Fruit fly (Drosophila melanogaster): ENCODE results near the gene Fum2.

dm6 chrX:6631885-6632284, 49.7 kb upstream of the Fum2 start:
- no peak for TF ChIP-seq sna (GFP tag; IDR thresholded peaks at IDR 0.05; ENCODE audit: partially characterized antibody)
- no peak for TF ChIP-seq cad (GFP tag; optimal IDR thresholded peaks at IDR 0.05)
- no peak for TF ChIP-seq CG18262 (tag; optimal IDR thresholded peaks at IDR 0.05)
- TF ChIP-seq Trl (optimal IDR thresholded peaks at IDR 0.05): no peak
- no peak for TF ChIP-seq Trl (GFP tag; optimal IDR thresholded peaks at IDR 0.05)
- TF ChIP-seq sr (GFP tag; IDR thresholded peaks at IDR 0.05): no peak
